Worm (Caenorhabditis elegans) whole organism, L4 larva: Measurements from ENCODE around the gene twk-44.

Experiments used
- F26F4.8 ChIP-seq: fragments of 200-800 bp; sonication (Bioruptor generic); conservative IDR thresholded peaks from 2 replicates; pipeline ENCODE4 v1.3.6; 2022; ENCODE audit warnings: missing genetic modification characterization, missing compliant biosample characterization
- hif-1 ChIP-seq, 2 experiments: sonication (generic microtip); optimal IDR thresholded peaks; 2 replicates each; lab custom pipeline; 2016 to 2017; ENCODE audit warnings: missing compliant biosample characterization in 2 of 2, missing genetic modification characterization in 2 of 2, missing genetic modification reagents in 2 of 2, missing genotype in 2 of 2, mild to moderate bottlenecking in 1 of 2
- lin-13 ChIP-seq: fragments of 150-350 bp; optimal IDR thresholded peaks from 2 replicates; lab custom pipeline; 2014; ENCODE audit warnings: missing biosample characterization, missing genetic modification reagents, missing genetic modification characterization
- mep-1 ChIP-seq: fragments of 150-350 bp; sonication (generic microtip); optimal IDR thresholded peaks from 3 replicates; lab custom pipeline; 2014; ENCODE audit warnings: missing biosample characterization, missing genetic modification characterization

- no peak for TF ChIP-seq mep-1 (tag; lab: Kevin White, UChicago)
- TF ChIP-seq F26F4.8 (GFP tag; lab: Robert Waterston, UW): no peak
- no peak for TF ChIP-seq hif-1 (tag; optimal IDR thresholded peaks at IDR 0.05; lab: Kevin White, UChicago)
- TF ChIP-seq lin-13 (GFP tag; lab: Kevin White, UChicago): no peak
Observed at ce11 chrX:11650751-11651150, 23.8 kb upstream of the twk-44 start, which contains the start of gene cutl-11.
